ENCODE assay signal across 4 worm cellular contexts in the genomic region with DNA sequence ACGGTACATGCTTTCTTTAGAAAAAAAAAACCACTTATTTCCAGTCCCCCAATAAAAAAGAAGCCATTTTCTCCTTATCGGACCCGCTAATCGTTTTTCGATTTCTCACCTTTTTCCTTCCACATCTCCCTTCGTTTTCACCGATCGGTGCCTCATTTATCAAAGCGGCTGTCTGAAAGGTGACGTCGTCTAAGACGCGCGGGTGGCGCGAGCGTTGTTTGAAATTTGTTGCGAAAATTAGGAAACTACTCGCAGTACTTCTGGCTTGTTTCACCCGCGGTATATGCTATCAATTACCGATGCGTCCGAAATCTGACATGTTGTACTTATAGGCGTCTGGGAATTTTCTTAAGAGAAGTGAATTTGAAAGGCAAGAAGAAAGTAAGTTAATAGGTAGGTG.
TF ChIP-seq lines count a peak whose summit lies in the region.

No protein-coding gene starts in this region.

TF ChIP-seq in whole organism, L1 larva, 84 proteins besides CTCF, POLR2A, EP300 and RAD21 (continues in another document):
- TF ChIP-seq fkh-8 (tag; optimal IDR thresholded peaks at IDR 0.05; lab: Kevin White, UChicago) = no peak
- peak; percentile 38 for TF ChIP-seq rnt-1 (tag; optimal IDR thresholded peaks at IDR 0.05; lab: Kevin White, UChicago)
- no peak for TF ChIP-seq unc-130 (tag; optimal IDR thresholded peaks at IDR 0.05; lab: Kevin White, UChicago)
- TF ChIP-seq efl-1 (optimal IDR thresholded peaks at IDR 0.05; lab: Kevin White, UChicago) = no peak
- TF ChIP-seq efl-1 (GFP tag; optimal IDR thresholded peaks at IDR 0.05 in 1 of 2; lab: Kevin White, UChicago) = no peak
- TF ChIP-seq lin-14 (GFP tag; optimal IDR thresholded peaks at IDR 0.05; lab: Kevin White, UChicago) = peak; percentile 58
- TF ChIP-seq dsc-1 (tag; optimal IDR thresholded peaks at IDR 0.05; lab: Kevin White, UChicago) = no peak
- peak; percentile 22 for TF ChIP-seq nhr-71 (tag; optimal IDR thresholded peaks at IDR 0.05; lab: Kevin White, UChicago)
- TF ChIP-seq lin-13 (GFP tag; optimal IDR thresholded peaks at IDR 0.05; lab: Kevin White, UChicago) = no peak
- 0 out of 2 replicates have a peak, but pooled peaks have one; percentile 6 for TF ChIP-seq grh-1 (GFP tag; IDR thresholded peaks at IDR 0.05; lab: Robert Waterston, UW)
- TF ChIP-seq mep-1 (tag; optimal IDR thresholded peaks at IDR 0.05; lab: Kevin White, UChicago) = peak; percentile 18
- TF ChIP-seq jun-1 (tag; optimal IDR thresholded peaks at IDR 0.05; lab: Kevin White, UChicago) = no peak
- no peak for TF ChIP-seq sup-37 (GFP tag; optimal IDR thresholded peaks at IDR 0.05; lab: Kevin White, UChicago)
- no peak for TF ChIP-seq nhr-28 (tag; optimal IDR thresholded peaks at IDR 0.05; lab: Kevin White, UChicago)
- TF ChIP-seq tbx-2 (tag; optimal IDR thresholded peaks at IDR 0.05; lab: Kevin White, UChicago) = no peak
- no peak for TF ChIP-seq ceh-8 (GFP tag; optimal IDR thresholded peaks at IDR 0.05; lab: Kevin White, UChicago)
- peak in 1 of 6 experiments; percentile 14 for TF ChIP-seq elt-3 (tag; optimal IDR thresholded peaks at IDR 0.05; lab: Kevin White, UChicago)
- no peak for TF ChIP-seq ets-5 (GFP tag; IDR thresholded peaks at IDR 0.05; lab: Robert Waterston, UW)
- no peak for TF ChIP-seq nhr-77 (tag; optimal IDR thresholded peaks at IDR 0.05; lab: Kevin White, UChicago)
- peak; percentile 54 for TF ChIP-seq xbp-1 (tag; optimal IDR thresholded peaks at IDR 0.05; lab: Kevin White, UChicago)
- TF ChIP-seq unc-86 (tag; optimal IDR thresholded peaks at IDR 0.05; lab: Kevin White, UChicago) = no peak
- peak; percentile 32 for TF ChIP-seq snu-23 (GFP tag; optimal IDR thresholded peaks at IDR 0.05; lab: Kevin White, UChicago)

TF ChIP-seq in whole organism, L2 larva, 48 proteins besides CTCF, POLR2A, EP300 and RAD21 (continues in another document):
- TF ChIP-seq sma-3 (GFP tag; optimal IDR thresholded peaks at IDR 0.05; lab: Kevin White, UChicago) (no peak), nhr-77 (tag; optimal IDR thresholded peaks at IDR 0.05; lab: Kevin White, UChicago) (no peak), ztf-4 (tag; optimal IDR thresholded peaks at IDR 0.05; lab: Kevin White, UChicago) (no peak), nhr-25 (tag; optimal IDR thresholded peaks at IDR 0.05; lab: Kevin White, UChicago) (peak; percentile 27), nhr-23 (tag; optimal IDR thresholded peaks at IDR 0.05; lab: Kevin White, UChicago) (no peak), nhr-10 (tag; optimal IDR thresholded peaks at IDR 0.05; lab: Kevin White, UChicago) (no peak), mab-5 (tag; optimal IDR thresholded peaks at IDR 0.05; lab: Kevin White, UChicago) (peak; percentile 33), Y55F3AM.14 (GFP tag; optimal IDR thresholded peaks at IDR 0.05; lab: Kevin White, UChicago) (no peak), dmd-4 (tag; optimal IDR thresholded peaks at IDR 0.05; lab: Kevin White, UChicago) (no peak), lin-13 (GFP tag; optimal IDR thresholded peaks at IDR 0.05; lab: Kevin White, UChicago) (no peak), lin-39 (tag; optimal IDR thresholded peaks at IDR 0.05; lab: Kevin White, UChicago) (no peak), lsy-2 (tag; optimal IDR thresholded peaks at IDR 0.05; lab: Kevin White, UChicago) (no peak), ztf-11 (tag; optimal IDR thresholded peaks at IDR 0.05; lab: Kevin White, UChicago) (no peak), mdl-1 (tag; optimal IDR thresholded peaks at IDR 0.05; lab: Kevin White, UChicago) (no peak), nhr-12 (tag; optimal IDR thresholded peaks at IDR 0.05; lab: Kevin White, UChicago) (no peak), ceh-82 (tag; optimal IDR thresholded peaks at IDR 0.05; lab: Kevin White, UChicago) (no peak), skn-1 (tag; optimal IDR thresholded peaks at IDR 0.05; lab: Kevin White, UChicago) (no peak), zag-1 (tag; optimal IDR thresholded peaks at IDR 0.05; lab: Kevin White, UChicago) (no peak), C34F6.9 (tag; optimal IDR thresholded peaks at IDR 0.05; lab: Kevin White, UChicago) (no peak), ceh-16 (tag; optimal IDR thresholded peaks at IDR 0.05; lab: Kevin White, UChicago) (peak; percentile 78), nhr-237 (tag; optimal IDR thresholded peaks at IDR 0.05; lab: Kevin White, UChicago) (no peak), snpc-4 (tag; optimal IDR thresholded peaks at IDR 0.05; lab: Kevin White, UChicago) (no peak), fos-1 (tag; optimal IDR thresholded peaks at IDR 0.05; lab: Kevin White, UChicago) (no peak), F13H6.1 (tag; optimal IDR thresholded peaks at IDR 0.05; lab: Kevin White, UChicago) (no peak), nhr-11 (tag; optimal IDR thresholded peaks at IDR 0.05; lab: Kevin White, UChicago) (no peak)

TF ChIP-seq in whole organism, L3 larva, 47 proteins besides CTCF, POLR2A, EP300 and RAD21:
- TF ChIP-seq egl-5 (tag; optimal IDR thresholded peaks at IDR 0.05; lab: Kevin White, UChicago) = no peak
- TF ChIP-seq nhr-237 (tag; optimal IDR thresholded peaks at IDR 0.05; lab: Kevin White, UChicago) = no peak
- no peak for TF ChIP-seq eor-1 (tag; optimal IDR thresholded peaks at IDR 0.05; lab: Kevin White, UChicago)
- TF ChIP-seq nhr-11 (tag; optimal IDR thresholded peaks at IDR 0.05; lab: Kevin White, UChicago) = no peak
- TF ChIP-seq ceh-82 (tag; optimal IDR thresholded peaks at IDR 0.05; lab: Kevin White, UChicago) = no peak
- TF ChIP-seq elt-1 (tag; optimal IDR thresholded peaks at IDR 0.05; lab: Kevin White, UChicago) = peak; percentile 67
- no peak for TF ChIP-seq nhr-43 (tag; optimal IDR thresholded peaks at IDR 0.05; lab: Kevin White, UChicago; ENCODE audit: poor library complexity, severe bottlenecking)
- TF ChIP-seq nhr-12 (tag; optimal IDR thresholded peaks at IDR 0.05; lab: Kevin White, UChicago) = no peak
- no peak for TF ChIP-seq ama-1 (optimal IDR thresholded peaks at IDR 0.05; lab: Kevin White, UChicago)
- no peak for TF ChIP-seq zag-1 (tag; optimal IDR thresholded peaks at IDR 0.05; lab: Kevin White, UChicago)
- no peak for TF ChIP-seq fkh-10 (GFP tag; optimal IDR thresholded peaks at IDR 0.05; lab: Kevin White, UChicago)
- no peak for TF ChIP-seq lin-15B (tag; optimal IDR thresholded peaks at IDR 0.05; lab: Kevin White, UChicago)
- no peak for TF ChIP-seq jun-1 (tag; optimal IDR thresholded peaks at IDR 0.05; lab: Kevin White, UChicago)
- TF ChIP-seq tbx-2 (tag; optimal IDR thresholded peaks at IDR 0.05; lab: Kevin White, UChicago) = no peak
- TF ChIP-seq lin-39 (tag; optimal IDR thresholded peaks at IDR 0.05; lab: Kevin White, UChicago) = peak; percentile 77
- no peak for TF ChIP-seq lsy-12 (tag; optimal IDR thresholded peaks at IDR 0.05; lab: Kevin White, UChicago)
- no peak for TF ChIP-seq ZK546.5 (tag; optimal IDR thresholded peaks at IDR 0.05; lab: Kevin White, UChicago)
- peak; percentile 65 for TF ChIP-seq unc-62 (GFP tag; optimal IDR thresholded peaks at IDR 0.05; lab: Kevin White, UChicago)
- peak; percentile 4 for TF ChIP-seq nhr-23 (tag; optimal IDR thresholded peaks at IDR 0.05; lab: Kevin White, UChicago)
- no peak for TF ChIP-seq nhr-28 (tag; optimal IDR thresholded peaks at IDR 0.05; lab: Kevin White, UChicago)
- TF ChIP-seq nhr-25 (tag; optimal IDR thresholded peaks at IDR 0.05; lab: Kevin White, UChicago) = peak; percentile 84
- no peak for TF ChIP-seq nhr-67 (tag; optimal IDR thresholded peaks at IDR 0.05; lab: Kevin White, UChicago)
- no peak for TF ChIP-seq egl-27 (tag; optimal IDR thresholded peaks at IDR 0.05; lab: Kevin White, UChicago)
- no peak for TF ChIP-seq R02D3.7 (tag; optimal IDR thresholded peaks at IDR 0.05; lab: Kevin White, UChicago)

TF ChIP-seq in whole organism, L4 larva, 104 proteins besides CTCF, POLR2A, EP300 and RAD21:
- TF ChIP-seq pqm-1 (tag; optimal IDR thresholded peaks at IDR 0.05; lab: Kevin White, UChicago) (no peak), nhr-48 (tag; optimal IDR thresholded peaks at IDR 0.05; lab: Kevin White, UChicago) (no peak), spr-3 (GFP tag; optimal IDR thresholded peaks at IDR 0.05; lab: Kevin White, UChicago) (no peak), lin-29 (GFP tag; IDR thresholded peaks at IDR 0.05; lab: Robert Waterston, UW) (no peak), hlh-11 (tag; optimal IDR thresholded peaks at IDR 0.05; lab: Kevin White, UChicago) (peak; percentile 5), Y75B8A.6 (GFP tag; IDR thresholded peaks at IDR 0.05; lab: Robert Waterston, UW) (no peak), egl-27 (tag; optimal IDR thresholded peaks at IDR 0.05; lab: Kevin White, UChicago) (no peak), nhr-102 (tag; optimal IDR thresholded peaks at IDR 0.05; lab: Kevin White, UChicago) (no peak), aha-1 (tag; lab: Kevin White, UChicago) (peak; percentile 81), madf-5 (GFP tag; IDR thresholded peaks at IDR 0.05; lab: Robert Waterston, UW) (no peak), lir-3 (tag; optimal IDR thresholded peaks at IDR 0.05; lab: Kevin White, UChicago) (no peak), tag-97 (GFP tag; IDR thresholded peaks at IDR 0.05; lab: Robert Waterston, UW) (no peak), nhr-76 (tag; optimal IDR thresholded peaks at IDR 0.05; lab: Kevin White, UChicago) (no peak), nhr-28 (tag; optimal IDR thresholded peaks at IDR 0.05; lab: Kevin White, UChicago) (peak; percentile 6), mxl-3 (GFP tag; optimal IDR thresholded peaks at IDR 0.05; lab: Kevin White, UChicago) (peak; percentile 1), unc-62 (GFP tag; optimal IDR thresholded peaks at IDR 0.05 in 1 of 2; lab: Kevin White, UChicago) (peak in 1 of 2 experiments; percentile 93), unc-62 (tag; optimal IDR thresholded peaks at IDR 0.05; lab: Kevin White, UChicago) (no peak), snpc-1.2 (GFP tag; IDR thresholded peaks at IDR 0.05; lab: Robert Waterston, UW) (no peak), zip-11 (GFP tag; IDR thresholded peaks at IDR 0.05; lab: Robert Waterston, UW) (no peak)
